Fruit fly (Drosophila melanogaster) whole organism, embryonic: Measurements from ENCODE around the gene CG12661.
A peak's percentile ranks its signal among the peaks of the same experiment; 100 is the strongest.

Experiments used
- ATbp ChIP-seq: fragments of 200-800 bp; sonication (Bioruptor generic); optimal IDR thresholded peaks from 2 replicates; lab custom pipeline; 2017; ENCODE audit warnings: missing biosample characterization, mild to moderate bottlenecking, missing genetic modification characterization, missing genetic modification reagents
- Antp ChIP-seq: fragments of 200-800 bp; sonication (Bioruptor generic); optimal IDR thresholded peaks from 3 replicates; lab custom pipeline; 2016; ENCODE audit warnings: missing biosample characterization, missing genetic modification characterization
- Atf6 ChIP-seq: fragments of 200-800 bp; sonication (Bioruptor generic); IDR thresholded peaks from 2 replicates; pipeline ENCODE4 v1.3.6; 2022; ENCODE audit warnings: missing biosample characterization, missing genetic modification characterization
- BEAF-32 ChIP-seq: fragments of 200-800 bp; sonication (Bioruptor generic); optimal IDR thresholded peaks from 3 replicates; lab custom pipeline; 2017; ENCODE audit warnings: missing biosample characterization, missing genetic modification characterization, mild to moderate bottlenecking, moderate library complexity, missing genetic modification reagents
- CG1233 ChIP-seq: fragments of 200-800 bp; sonication (Bioruptor generic); optimal IDR thresholded peaks from 4 replicates; lab custom pipeline; 2018; ENCODE audit warnings: missing biosample characterization, mild to moderate bottlenecking, missing genetic modification characterization
- CG12744 ChIP-seq: fragments of 200-800 bp; sonication (Bioruptor generic); optimal IDR thresholded peaks from 2 replicates; lab custom pipeline; 2016; ENCODE audit warnings: missing biosample characterization, missing genetic modification characterization
- CG14710 ChIP-seq: fragments of 200-800 bp; sonication (Bioruptor generic); optimal IDR thresholded peaks from 3 replicates; lab custom pipeline; 2019; ENCODE audit warnings: missing biosample characterization, mild to moderate bottlenecking, missing genetic modification characterization, moderate library complexity
- CG14965 ChIP-seq: fragments of 200-800 bp; sonication (Bioruptor generic); optimal IDR thresholded peaks from 2 replicates; lab custom pipeline; 2016; ENCODE audit warnings: missing biosample characterization, missing genetic modification characterization, borderline replicate concordance
- CG1602 ChIP-seq: fragments of 200-800 bp; sonication (Bioruptor generic); optimal IDR thresholded peaks from 3 replicates; lab custom pipeline; 2016; ENCODE audit warnings: missing biosample characterization, missing genetic modification characterization
- CG16813 ChIP-seq: fragments of 200-800 bp; sonication (Bioruptor generic); IDR thresholded peaks from 3 replicates; pipeline ENCODE4 v1.3.6; 2022; ENCODE audit warnings: missing biosample characterization, missing genetic modification characterization; ENCODE audit not compliant: partially characterized antibody
- CG17612 ChIP-seq: fragments of 200-800 bp; sonication (Bioruptor generic); IDR thresholded peaks from 2 replicates; pipeline ENCODE4 v1.3.6; 2022; ENCODE audit warnings: missing biosample characterization, missing genetic modification characterization
- CG1832 ChIP-seq: fragments of 200-800 bp; sonication (Bioruptor generic); optimal IDR thresholded peaks from 2 replicates; lab custom pipeline; 2017; ENCODE audit warnings: missing biosample characterization, mild to moderate bottlenecking, missing genetic modification characterization, inconsistent platforms
- CG18599 ChIP-seq: fragments of 200-800 bp; sonication (Bioruptor generic); optimal IDR thresholded peaks from 3 replicates; lab custom pipeline; 2017; ENCODE audit warnings: missing biosample characterization, missing genetic modification characterization, mild to moderate bottlenecking, moderate library complexity, missing genetic modification reagents
- CG2202 ChIP-seq: fragments of 200-800 bp; sonication (Bioruptor generic); optimal IDR thresholded peaks from 2 replicates; lab custom pipeline; 2018; ENCODE audit warnings: missing biosample characterization, mild to moderate bottlenecking, missing genetic modification characterization
- CG32532 ChIP-seq: fragments of 200-800 bp; sonication (Bioruptor generic); IDR thresholded peaks from 2 replicates; pipeline ENCODE4 v1.3.6; 2022; ENCODE audit warnings: missing biosample characterization, missing genetic modification characterization
- CG3838 ChIP-seq: fragments of 200-800 bp; sonication (Bioruptor generic); optimal IDR thresholded peaks from 3 replicates; lab custom pipeline; 2016; ENCODE audit warnings: missing biosample characterization, missing genetic modification characterization
- CG3847 ChIP-seq: fragments of 200-800 bp; sonication (Bioruptor generic); IDR thresholded peaks from 2 replicates; pipeline ENCODE4 v1.3.6; 2022; ENCODE audit warnings: missing biosample characterization, missing genetic modification characterization
- CG43689 ChIP-seq: fragments of 200-800 bp; sonication (Bioruptor generic); IDR thresholded peaks from 2 replicates; pipeline ENCODE4 v1.3.6; 2022; ENCODE audit warnings: missing biosample characterization, missing genetic modification characterization
- CG7556 ChIP-seq: fragments of 200-800 bp; sonication (Bioruptor generic); optimal IDR thresholded peaks from 2 replicates; lab custom pipeline; 2017; ENCODE audit warnings: missing biosample characterization, mild to moderate bottlenecking, missing genetic modification characterization
- CG8281 ChIP-seq: fragments of 200-800 bp; sonication (Bioruptor generic); optimal IDR thresholded peaks from 2 replicates; lab custom pipeline; 2018; ENCODE audit warnings: missing biosample characterization, mild to moderate bottlenecking, missing genetic modification characterization, moderate library complexity
- CG9727 ChIP-seq: fragments of 200-800 bp; sonication (Bioruptor generic); optimal IDR thresholded peaks from 3 replicates; lab custom pipeline; 2017; ENCODE audit warnings: missing biosample characterization, mild to moderate bottlenecking, missing genetic modification characterization
- D19A ChIP-seq: fragments of 200-800 bp; optimal IDR thresholded peaks from 3 replicates; lab custom pipeline; 2019; ENCODE audit warnings: missing biosample characterization, mild to moderate bottlenecking, missing genetic modification characterization, moderate library complexity
- Dp ChIP-seq: fragments of 200-800 bp; sonication (Bioruptor generic); optimal IDR thresholded peaks from 2 replicates; lab custom pipeline; 2018; ENCODE audit warnings: missing biosample characterization, mild to moderate bottlenecking, missing genetic modification characterization, moderate library complexity
- Elba2 ChIP-seq: fragments of 200-800 bp; sonication (Bioruptor generic); optimal IDR thresholded peaks from 3 replicates; lab custom pipeline; 2016; ENCODE audit warnings: missing biosample characterization, missing genetic modification characterization
- Med ChIP-seq: fragments of 200-800 bp; sonication (Bioruptor generic); peaks from one replicate; lab custom pipeline; 2016; ENCODE audit warnings: missing biosample characterization, missing genetic modification characterization, mild to moderate bottlenecking, inconsistent platforms, moderate library complexity
- Oli ChIP-seq: fragments of 200-800 bp; sonication (Bioruptor generic); optimal IDR thresholded peaks from 2 replicates; lab custom pipeline; 2018; ENCODE audit warnings: missing biosample characterization, mild to moderate bottlenecking, missing genetic modification characterization, moderate library complexity
- PHDP ChIP-seq: fragments of 200-800 bp; sonication (Bioruptor generic); optimal IDR thresholded peaks from 3 replicates; lab custom pipeline; 2018; ENCODE audit warnings: missing biosample characterization, mild to moderate bottlenecking, missing genetic modification characterization, moderate library complexity
- Scr ChIP-seq: fragments of 200-800 bp; sonication (Bioruptor generic); IDR thresholded peaks from 2 replicates; pipeline ENCODE4 v1.3.6; 2022; ENCODE audit warnings: missing biosample characterization, missing genetic modification characterization; ENCODE audit not compliant: partially characterized antibody
- Ssrp ChIP-seq: fragments of 200-800 bp; sonication (Bioruptor generic); optimal IDR thresholded peaks from 2 replicates; lab custom pipeline; 2018; ENCODE audit warnings: missing biosample characterization, mild to moderate bottlenecking, missing genetic modification characterization, moderate library complexity
- cato ChIP-seq: fragments of 200-800 bp; sonication (Bioruptor generic); optimal IDR thresholded peaks from 2 replicates; lab custom pipeline; 2016; ENCODE audit warnings: missing biosample characterization, missing genetic modification characterization, borderline replicate concordance
- cg ChIP-seq: fragments of 200-800 bp; sonication (Bioruptor generic); optimal IDR thresholded peaks from 3 replicates; lab custom pipeline; 2019; ENCODE audit warnings: missing biosample characterization, mild to moderate bottlenecking, missing genetic modification characterization, moderate library complexity
- corto ChIP-seq: fragments of 200-800 bp; sonication (Bioruptor generic); optimal IDR thresholded peaks from 2 replicates; lab custom pipeline; 2016; ENCODE audit warnings: missing biosample characterization, mild to moderate bottlenecking, missing genetic modification characterization, moderate library complexity
- dati ChIP-seq: fragments of 200-800 bp; sonication (Bioruptor generic); IDR thresholded peaks from 2 replicates; pipeline ENCODE4 v1.3.6; 2022; ENCODE audit warnings: missing biosample characterization, missing genetic modification characterization
- en ChIP-seq: fragments of 200-800 bp; sonication (Bioruptor generic); optimal IDR thresholded peaks from 2 replicates; lab custom pipeline; 2016; ENCODE audit warnings: missing biosample characterization, missing genetic modification characterization
- exex ChIP-seq: fragments of 200-800 bp; sonication (Bioruptor generic); optimal IDR thresholded peaks from 4 replicates; lab custom pipeline; 2018; ENCODE audit warnings: missing biosample characterization, mild to moderate bottlenecking, missing genetic modification characterization, moderate library complexity
- gce ChIP-seq: fragments of 200-800 bp; sonication (Bioruptor generic); IDR thresholded peaks from 3 replicates; pipeline ENCODE4 v1.3.6; 2022; ENCODE audit warnings: missing biosample characterization, missing genetic modification characterization
- gem ChIP-seq: fragments of 200-800 bp; sonication (Bioruptor generic); optimal IDR thresholded peaks from 2 replicates; lab custom pipeline; 2019; ENCODE audit warnings: missing biosample characterization, mild to moderate bottlenecking, missing genetic modification characterization, moderate library complexity
- gsb ChIP-seq: fragments of 200-800 bp; sonication (Bioruptor generic); IDR thresholded peaks from 2 replicates; pipeline ENCODE4 v1.3.6; 2022; ENCODE audit warnings: missing biosample characterization, missing genetic modification characterization
- her ChIP-seq: fragments of 200-800 bp; sonication (Bioruptor generic); optimal IDR thresholded peaks from 2 replicates; lab custom pipeline; 2016; ENCODE audit warnings: missing biosample characterization, missing genetic modification characterization
- hkb ChIP-seq, 2 experiments: fragments of 200-800 bp in 1 of 2; fragments of >200 bp in 1 of 2; sonication (Bioruptor generic) in 1 of 2; IDR thresholded peaks in 1 of 2; optimal IDR thresholded peaks in 1 of 2; 2 replicates each; pipeline versions ENCODE4 v1.3.6 to Lab custom; 2017 to 2022; ENCODE audit warnings: missing biosample characterization in 1 of 2, missing genetic modification characterization in 1 of 2
- insv ChIP-seq, 2 experiments: fragments of 200-800 bp; sonication (Bioruptor generic); optimal IDR thresholded peaks; 3 replicates each; lab custom pipeline; 2016 to 2018; ENCODE audit warnings: missing biosample characterization in 2 of 2, missing genetic modification characterization in 2 of 2
- sens-2 ChIP-seq: fragments of 200-800 bp; sonication (Bioruptor generic); IDR thresholded peaks from 2 replicates; pipeline ENCODE4 v1.3.6; 2022; ENCODE audit warnings: missing biosample characterization, missing genetic modification characterization
- sqz ChIP-seq: fragments of 200-800 bp; sonication (Bioruptor generic); optimal IDR thresholded peaks from 3 replicates; lab custom pipeline; 2018; ENCODE audit warnings: missing biosample characterization, mild to moderate bottlenecking, missing genetic modification characterization
- unc-4 ChIP-seq: fragments of 200-800 bp; sonication (Bioruptor generic); IDR thresholded peaks from 2 replicates; pipeline ENCODE4 v1.3.6; 2022; ENCODE audit warnings: missing biosample characterization, missing genetic modification characterization; ENCODE audit not compliant: partially characterized antibody
- usp ChIP-seq: fragments of >200 bp; optimal IDR thresholded peaks from 2 replicates; lab custom pipeline; 2017; ENCODE audit warnings: missing biosample characterization, missing genetic modification characterization
- zf30C ChIP-seq: fragments of 200-800 bp; sonication (Bioruptor generic); optimal IDR thresholded peaks from 3 replicates; lab custom pipeline; 2018; ENCODE audit warnings: missing biosample characterization, mild to moderate bottlenecking, missing genetic modification characterization

The CG12661 gene

DNA sequence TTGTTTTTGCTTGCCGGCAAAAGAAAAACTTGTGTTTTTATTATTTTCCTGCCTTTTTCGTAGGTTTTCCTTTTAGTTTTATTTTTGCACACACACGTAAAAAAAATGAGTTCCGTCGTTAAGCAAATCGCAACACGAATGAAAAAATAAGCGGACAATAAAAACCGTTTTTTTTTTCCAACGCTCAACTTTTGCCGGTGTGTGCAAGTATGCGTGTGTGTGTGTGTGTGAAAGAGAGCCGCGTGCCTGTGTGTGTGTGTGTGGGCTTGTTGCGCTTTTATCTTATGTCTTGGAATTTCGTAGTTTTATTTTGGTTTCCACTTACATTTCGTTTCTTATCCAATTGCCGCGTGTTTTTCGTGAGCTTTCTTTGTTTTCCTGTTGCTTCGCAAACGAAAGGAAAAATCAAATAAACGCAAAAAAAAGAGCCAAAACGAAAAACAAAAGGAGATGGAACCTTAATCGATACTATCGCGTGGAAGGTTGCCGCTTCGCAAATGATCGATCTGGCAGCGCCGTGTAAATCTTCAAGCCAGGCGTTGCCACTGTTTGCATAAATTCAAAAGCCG lies 25.5 kb downstream of the CG12661 start, which contains the start of gene Moe (continued):
- no peak for TF ChIP-seq corto (GFP tag; lab: Kevin White, UChicago)
- TF ChIP-seq CG18599 (GFP tag; lab: Kevin White, UChicago) = peak; percentile 29
- no peak for TF ChIP-seq CG17612 (GFP tag; lab: Robert Waterston, UW)
- peak; percentile 80 for TF ChIP-seq Antp (GFP tag; lab: Kevin White, UChicago)
- TF ChIP-seq CG9727 = peak; percentile 13
- no peak for TF ChIP-seq gce (GFP tag; lab: Robert Waterston, UW)
- peak; percentile 49 for TF ChIP-seq gem (tag; lab: Kevin White, UChicago)
- no peak for TF ChIP-seq cato (GFP tag; lab: Kevin White, UChicago)
- TF ChIP-seq CG16813 (GFP tag; lab: Robert Waterston, UW) = peak; percentile 83
- TF ChIP-seq Dp = peak; percentile 84
- no peak for TF ChIP-seq D19A
- TF ChIP-seq, all 482 proteins: peak for 251

DNA sequence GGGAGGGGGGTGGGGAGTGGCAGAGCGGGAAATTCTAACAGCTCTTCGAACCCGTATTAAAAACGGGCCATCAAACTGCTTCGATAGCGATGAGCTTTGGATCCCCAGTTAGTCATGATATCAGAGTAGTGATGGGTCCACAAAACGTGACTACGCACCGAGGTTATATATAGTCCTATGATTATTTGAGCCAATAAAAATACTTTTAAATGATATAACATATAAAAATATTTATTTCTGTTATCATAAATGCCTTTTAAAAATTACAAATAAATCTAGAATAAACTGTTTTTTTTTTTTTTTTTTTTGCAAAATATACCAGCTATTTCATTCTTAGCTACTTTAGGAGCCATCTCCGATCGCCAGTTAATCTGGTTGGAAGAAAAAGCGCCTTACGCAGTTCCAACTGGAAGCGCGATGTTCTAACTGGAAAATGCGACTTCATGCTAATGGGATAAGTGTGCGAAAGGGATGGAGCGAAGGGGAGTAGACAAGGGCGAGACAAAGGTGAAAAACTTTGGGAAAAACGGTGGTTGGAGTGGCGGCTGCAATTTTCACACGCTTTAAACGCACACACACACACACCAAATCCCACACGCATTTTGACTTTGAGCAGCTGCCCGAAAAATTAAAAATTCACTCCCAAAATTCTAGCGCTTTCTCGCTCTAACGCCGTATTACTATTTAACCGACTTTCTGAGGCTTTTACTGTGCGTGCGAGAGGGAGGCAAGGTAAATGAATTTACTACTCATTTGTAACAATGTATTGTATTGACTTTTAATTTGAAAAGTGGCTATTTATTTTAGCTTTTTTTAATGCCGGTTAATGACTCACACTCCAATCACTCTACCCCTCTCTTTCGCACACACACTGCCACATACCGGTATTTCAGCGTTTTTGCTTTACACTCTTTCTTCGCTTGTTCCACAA lies 26.4 kb downstream of the CG12661 start:
- TF ChIP-seq CG1832 (peak; percentile 52), CG7556 (GFP tag; lab: Kevin White, UChicago) (no peak), exex (tag; lab: Kevin White, UChicago) (no peak), en (no peak), PHDP (no peak), Scr (GFP tag; lab: Robert Waterston, UW) (no peak), CG3847 (GFP tag; lab: Robert Waterston, UW) (no peak), usp (GFP tag; lab: Kevin White, UChicago) (no peak), Ssrp (no peak), Elba2 (GFP tag; lab: Kevin White, UChicago) (peak; percentile 13), CG1233 (GFP tag; lab: Kevin White, UChicago) (no peak), ATbp (GFP tag; lab: Kevin White, UChicago) (peak; percentile 9), CG1602 (GFP tag; lab: Kevin White, UChicago) (no peak), cg (GFP tag; lab: Kevin White, UChicago) (no peak), CG12744 (no peak), gsb (GFP tag; lab: Robert Waterston, UW) (no peak), Oli (tag; lab: Kevin White, UChicago) (no peak), CG32532 (peak; percentile 46; the same call in 1 of the 2 replicates), unc-4 (GFP tag; lab: Robert Waterston, UW) (no peak), CG2202 (tag; lab: Kevin White, UChicago) (no peak), Med (GFP tag; lab: Kevin White, UChicago) (peak; percentile 47), CG3838 (GFP tag; lab: Kevin White, UChicago) (no peak), CG43689 (GFP tag; lab: Robert Waterston, UW) (no peak), sqz (no peak), CG14965 (GFP tag; lab: Kevin White, UChicago) (no peak), hkb (optimal IDR thresholded peaks at IDR 0.05; lab: Kevin White, UChicago) (no peak), hkb (GFP tag; IDR thresholded peaks at IDR 0.05; lab: Robert Waterston, UW) (no peak), CG14710 (peak; percentile 22), her (GFP tag; lab: Kevin White, UChicago) (no peak), CG8281 (tag; lab: Kevin White, UChicago) (no peak), dati (GFP tag; lab: Robert Waterston, UW) (no peak), BEAF-32 (GFP tag; lab: Kevin White, UChicago) (no peak), Atf6 (no peak), insv (GFP tag; optimal IDR thresholded peaks at IDR 0.05; lab: Kevin White, UChicago) (peak; percentile 88 to 96), sens-2 (GFP tag; lab: Robert Waterston, UW) (no peak), zf30C (no peak)
